Fruit fly (Drosophila melanogaster) whole organism, embryonic: Measurements from ENCODE around the gene CheA7a.

Experiments used
- ATbp ChIP-seq: fragments of 200-800 bp; sonication (Bioruptor generic); optimal IDR thresholded peaks from 2 replicates; lab custom pipeline; 2017; ENCODE audit warnings: missing biosample characterization, mild to moderate bottlenecking, missing genetic modification characterization, missing genetic modification reagents
- Asciz ChIP-seq: fragments of 200-800 bp; sonication (Bioruptor generic); optimal IDR thresholded peaks from 2 replicates; lab custom pipeline; 2017; ENCODE audit warnings: missing biosample characterization, mild to moderate bottlenecking, missing genetic modification characterization, missing genetic modification reagents
- Atf6 ChIP-seq: fragments of 200-800 bp; sonication (Bioruptor generic); IDR thresholded peaks from 2 replicates; pipeline ENCODE4 v1.3.6; 2022; ENCODE audit warnings: missing biosample characterization, missing genetic modification characterization
- Bteb2 ChIP-seq: fragments of 200-800 bp; sonication (Bioruptor generic); optimal IDR thresholded peaks from 2 replicates; lab custom pipeline; 2016; ENCODE audit warnings: missing biosample characterization, missing genetic modification characterization
- CG10209 ChIP-seq: fragments of 200-800 bp; sonication (Bioruptor generic); optimal IDR thresholded peaks from 3 replicates; lab custom pipeline; 2017; ENCODE audit warnings: missing biosample characterization, mild to moderate bottlenecking, missing genetic modification characterization, missing genetic modification reagents
- CG12155 ChIP-seq: fragments of 200-800 bp; sonication (Bioruptor generic); optimal IDR thresholded peaks from 3 replicates; lab custom pipeline; 2016; ENCODE audit warnings: missing biosample characterization, missing genetic modification characterization
- CG12744 ChIP-seq: fragments of 200-800 bp; sonication (Bioruptor generic); optimal IDR thresholded peaks from 2 replicates; lab custom pipeline; 2016; ENCODE audit warnings: missing biosample characterization, missing genetic modification characterization
- CG14667 ChIP-seq: fragments of 200-800 bp; sonication (Bioruptor generic); IDR thresholded peaks from 2 replicates; pipeline ENCODE4 v1.3.6; 2022; ENCODE audit warnings: missing biosample characterization, missing genetic modification characterization
- CG18262 ChIP-seq: fragments of 200-800 bp; optimal IDR thresholded peaks from 3 replicates; lab custom pipeline; 2019; ENCODE audit warnings: missing biosample characterization, mild to moderate bottlenecking, missing genetic modification characterization, moderate library complexity
- CG18476 ChIP-seq: fragments of 200-800 bp; sonication (Bioruptor generic); optimal IDR thresholded peaks from 2 replicates; lab custom pipeline; 2016; ENCODE audit warnings: missing biosample characterization, mild to moderate bottlenecking, missing genetic modification characterization
- CG2202 ChIP-seq: fragments of 200-800 bp; sonication (Bioruptor generic); optimal IDR thresholded peaks from 2 replicates; lab custom pipeline; 2018; ENCODE audit warnings: missing biosample characterization, mild to moderate bottlenecking, missing genetic modification characterization
- CG2678 ChIP-seq: fragments of 200-800 bp; sonication (Bioruptor generic); optimal IDR thresholded peaks from 3 replicates; lab custom pipeline; 2019; ENCODE audit warnings: missing biosample characterization, mild to moderate bottlenecking, missing genetic modification characterization, moderate library complexity
- CG2889 ChIP-seq: fragments of 200-800 bp; sonication (Bioruptor generic); IDR thresholded peaks from 3 replicates; pipeline ENCODE4 v1.3.6; 2022; ENCODE audit warnings: missing biosample characterization, missing genetic modification characterization
- CG32532 ChIP-seq: fragments of 200-800 bp; sonication (Bioruptor generic); IDR thresholded peaks from 2 replicates; pipeline ENCODE4 v1.3.6; 2022; ENCODE audit warnings: missing biosample characterization, missing genetic modification characterization
- CG4617 ChIP-seq: fragments of 200-800 bp; sonication (Bioruptor generic); optimal IDR thresholded peaks from 3 replicates; lab custom pipeline; 2016; ENCODE audit warnings: missing biosample characterization, missing genetic modification characterization, borderline replicate concordance
- CG4820 ChIP-seq: fragments of 200-800 bp; sonication (Bioruptor generic); optimal IDR thresholded peaks from 3 replicates; lab custom pipeline; 2016; ENCODE audit warnings: missing biosample characterization, missing genetic modification characterization
- CG8388 ChIP-seq: fragments of 200-800 bp; sonication (Bioruptor generic); optimal IDR thresholded peaks from 2 replicates; lab custom pipeline; 2019; ENCODE audit warnings: missing biosample characterization, mild to moderate bottlenecking, missing genetic modification characterization, moderate library complexity
- CHES-1-like ChIP-seq: fragments of 200-800 bp; sonication (Bioruptor generic); optimal IDR thresholded peaks from 2 replicates; lab custom pipeline; 2016; ENCODE audit warnings: missing biosample characterization, missing genetic modification characterization
- Dbx ChIP-seq: fragments of 200-800 bp; sonication (Bioruptor generic); IDR thresholded peaks from 3 replicates; pipeline ENCODE4 v1.3.6; 2022; ENCODE audit warnings: missing biosample characterization, missing genetic modification characterization
- Doc3 ChIP-seq: fragments of 200-800 bp; sonication (Bioruptor generic); IDR thresholded peaks from 3 replicates; pipeline ENCODE4 v1.3.6; 2022; ENCODE audit warnings: missing biosample characterization, missing genetic modification characterization; ENCODE audit not compliant: partially characterized antibody
- E2f1 ChIP-seq: fragments of 200-800 bp; sonication (Bioruptor generic); IDR thresholded peaks from 2 replicates; pipeline ENCODE4 v1.3.6; 2022; ENCODE audit warnings: missing biosample characterization, missing genetic modification characterization
- Fer3 ChIP-seq: fragments of 200-800 bp; sonication (Bioruptor generic); optimal IDR thresholded peaks from 2 replicates; lab custom pipeline; 2018; ENCODE audit warnings: missing biosample characterization, mild to moderate bottlenecking, missing genetic modification characterization, moderate library complexity
- Hmr ChIP-seq: fragments of 200-800 bp; sonication (Bioruptor generic); optimal IDR thresholded peaks from 3 replicates; lab custom pipeline; 2017; ENCODE audit warnings: mild to moderate bottlenecking, missing biosample characterization, missing genetic modification reagents, missing genetic modification characterization
- MESR4 ChIP-seq: fragments of 200-800 bp; sonication (Bioruptor generic); optimal IDR thresholded peaks from 2 replicates; lab custom pipeline; 2018; ENCODE audit warnings: missing biosample characterization, mild to moderate bottlenecking, missing genetic modification characterization, moderate library complexity
- Med ChIP-seq: fragments of 200-800 bp; sonication (Bioruptor generic); peaks from one replicate; lab custom pipeline; 2016; ENCODE audit warnings: missing biosample characterization, missing genetic modification characterization, mild to moderate bottlenecking, inconsistent platforms, moderate library complexity
- Neu2 ChIP-seq: fragments of 200-800 bp; sonication (Bioruptor generic); optimal IDR thresholded peaks from 3 replicates; lab custom pipeline; 2016; ENCODE audit warnings: missing biosample characterization, missing genetic modification characterization, borderline replicate concordance
- Nf-YA ChIP-seq: fragments of 200-800 bp; sonication (Bioruptor generic); IDR thresholded peaks from 2 replicates; pipeline ENCODE4 v1.3.6; 2022; ENCODE audit warnings: missing biosample characterization, missing genetic modification characterization
- ap ChIP-seq: fragments of 200-800 bp; sonication (Bioruptor generic); IDR thresholded peaks from 2 replicates; pipeline ENCODE4 v1.3.6; 2022; ENCODE audit warnings: missing biosample characterization, missing genetic modification characterization
- bab2 ChIP-seq: fragments of 200-800 bp; sonication (Bioruptor generic); optimal IDR thresholded peaks from 2 replicates; lab custom pipeline; 2016; ENCODE audit warnings: missing biosample characterization, missing genetic modification characterization
- cato ChIP-seq: fragments of 200-800 bp; sonication (Bioruptor generic); optimal IDR thresholded peaks from 2 replicates; lab custom pipeline; 2016; ENCODE audit warnings: missing biosample characterization, missing genetic modification characterization, borderline replicate concordance
- caup ChIP-seq: fragments of 200-800 bp; sonication (Bioruptor generic); optimal IDR thresholded peaks from 3 replicates; lab custom pipeline; 2017; ENCODE audit warnings: missing biosample characterization, mild to moderate bottlenecking, missing genetic modification characterization, moderate library complexity; ENCODE audit not compliant: severe bottlenecking
- cg ChIP-seq: fragments of 200-800 bp; sonication (Bioruptor generic); optimal IDR thresholded peaks from 3 replicates; lab custom pipeline; 2019; ENCODE audit warnings: missing biosample characterization, mild to moderate bottlenecking, missing genetic modification characterization, moderate library complexity
- chinmo ChIP-seq: fragments of 200-800 bp; sonication (Bioruptor generic); IDR thresholded peaks from 4 replicates; pipeline ENCODE4 v1.3.6; 2022; ENCODE audit warnings: missing biosample characterization, missing genetic modification characterization; ENCODE audit not compliant: partially characterized antibody
- ci ChIP-seq: fragments of 200-800 bp; sonication (Bioruptor generic); IDR thresholded peaks from 3 replicates; pipeline ENCODE4 v1.3.6; 2022; ENCODE audit warnings: missing biosample characterization, missing genetic modification characterization
- dati ChIP-seq: fragments of 200-800 bp; sonication (Bioruptor generic); IDR thresholded peaks from 2 replicates; pipeline ENCODE4 v1.3.6; 2022; ENCODE audit warnings: missing biosample characterization, missing genetic modification characterization
- disco-r ChIP-seq: fragments of 200-800 bp; sonication (Bioruptor generic); optimal IDR thresholded peaks from 2 replicates; lab custom pipeline; 2016; ENCODE audit warnings: missing biosample characterization, missing genetic modification characterization
- en ChIP-seq: fragments of 200-800 bp; sonication (Bioruptor generic); optimal IDR thresholded peaks from 2 replicates; lab custom pipeline; 2016; ENCODE audit warnings: missing biosample characterization, missing genetic modification characterization
- fd102C ChIP-seq: fragments of 200-800 bp; sonication (Bioruptor generic); optimal IDR thresholded peaks from 2 replicates; lab custom pipeline; 2018; ENCODE audit warnings: missing biosample characterization, mild to moderate bottlenecking, missing genetic modification characterization, moderate library complexity
- kah ChIP-seq: fragments of 200-800 bp; sonication (Bioruptor generic); optimal IDR thresholded peaks from 2 replicates; lab custom pipeline; 2018; ENCODE audit warnings: missing biosample characterization, mild to moderate bottlenecking, missing genetic modification characterization
- klu ChIP-seq: fragments of 200-800 bp; sonication (Bioruptor generic); IDR thresholded peaks from 2 replicates; pipeline ENCODE4 v1.3.6; 2022; ENCODE audit warnings: missing biosample characterization, missing genetic modification characterization
- nom ChIP-seq: fragments of 200-800 bp; sonication (Bioruptor generic); optimal IDR thresholded peaks from 2 replicates; lab custom pipeline; 2017; ENCODE audit warnings: missing biosample characterization, missing genetic modification characterization, mild to moderate bottlenecking, moderate library complexity, missing genetic modification reagents
- pb ChIP-seq: fragments of 200-800 bp; sonication (Bioruptor generic); optimal IDR thresholded peaks from 3 replicates; lab custom pipeline; 2016; ENCODE audit warnings: missing biosample characterization, missing genetic modification characterization
- prd ChIP-seq, 3 experiments: fragments of >200 bp in 2 of 3; fragments of 200-800 bp in 1 of 3; sonication (Bioruptor generic) in 1 of 3; optimal IDR thresholded peaks in 2 of 3; IDR thresholded peaks in 1 of 3; 2 replicates in 2 of 3; 3 replicates in 1 of 3; pipeline versions ENCODE4 v1.3.6 to Lab custom; 2017 to 2022; ENCODE audit warnings: missing biosample characterization in 1 of 3, missing genetic modification characterization in 1 of 3
- pzg ChIP-seq: fragments of 200-800 bp; sonication (Bioruptor generic); optimal IDR thresholded peaks from 3 replicates; lab custom pipeline; 2018; ENCODE audit warnings: missing biosample characterization, mild to moderate bottlenecking, missing genetic modification characterization, moderate library complexity
- rib ChIP-seq: fragments of 200-800 bp; sonication (Bioruptor generic); IDR thresholded peaks from 2 replicates; pipeline ENCODE4 v1.3.6; 2022; ENCODE audit warnings: missing biosample characterization, missing genetic modification characterization
- scrt ChIP-seq: fragments of 200-800 bp; sonication (Bioruptor generic); optimal IDR thresholded peaks from 2 replicates; lab custom pipeline; 2018; ENCODE audit warnings: missing biosample characterization, mild to moderate bottlenecking, missing genetic modification characterization, moderate library complexity
- sens-2 ChIP-seq: fragments of 200-800 bp; sonication (Bioruptor generic); IDR thresholded peaks from 2 replicates; pipeline ENCODE4 v1.3.6; 2022; ENCODE audit warnings: missing biosample characterization, missing genetic modification characterization
- sob ChIP-seq: fragments of 200-800 bp; sonication (Bioruptor generic); IDR thresholded peaks from 2 replicates; pipeline ENCODE4 v1.3.6; 2022; ENCODE audit warnings: missing biosample characterization, missing genetic modification characterization
- unpg ChIP-seq: fragments of 200-800 bp; sonication (Bioruptor generic); optimal IDR thresholded peaks from 3 replicates; lab custom pipeline; 2018; ENCODE audit warnings: missing biosample characterization, mild to moderate bottlenecking, missing genetic modification characterization, moderate library complexity
- wek ChIP-seq: fragments of 200-800 bp; sonication (Bioruptor generic); optimal IDR thresholded peaks from 3 replicates; lab custom pipeline; 2018; ENCODE audit warnings: missing biosample characterization, mild to moderate bottlenecking, missing genetic modification characterization, moderate library complexity

Gene CheA7a

DNA sequence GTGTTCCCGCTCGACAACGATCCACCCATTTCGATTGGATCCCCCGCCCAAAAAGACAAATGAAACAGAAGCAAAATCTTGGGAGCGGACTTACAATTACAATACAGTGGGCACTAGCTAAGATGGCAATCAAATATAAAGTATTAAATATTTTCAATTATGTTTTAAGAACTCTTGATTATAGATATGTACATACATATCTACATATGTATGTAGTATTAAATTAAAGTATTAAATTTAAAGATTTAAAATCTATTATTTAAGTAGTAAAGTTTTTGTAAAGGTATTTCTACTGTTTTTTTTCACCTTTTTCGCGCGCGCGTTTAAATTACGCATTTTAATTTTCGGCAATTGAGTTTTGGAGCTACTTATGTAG is 43.2 kb upstream of the CheA7a start (continued):
- peak; percentile 84 for TF ChIP-seq Atf6 (GFP tag; lab: Robert Waterston, UW)
- TF ChIP-seq Nf-YA = no peak
- peak; percentile 73 for TF ChIP-seq sob (GFP tag; lab: Robert Waterston, UW)
- TF ChIP-seq CG2202 = peak; percentile 66
- TF ChIP-seq scrt (GFP tag; lab: Kevin White, UChicago) = peak; percentile 49
- TF ChIP-seq cg = no peak
- TF ChIP-seq klu (GFP tag; lab: Robert Waterston, UW) = peak; percentile 56; the same call in 1 of the 2 replicates
- no peak for TF ChIP-seq prd (optimal IDR thresholded peaks at IDR 0.05; lab: Kevin White, UChicago)
- TF ChIP-seq prd (GFP tag; IDR thresholded peaks at IDR 0.05; lab: Robert Waterston, UW) = peak; percentile 64
- TF ChIP-seq CG10209 (GFP tag; lab: Kevin White, UChicago) = peak; percentile 76
- TF ChIP-seq nom (GFP tag; lab: Kevin White, UChicago) = peak; percentile 35
- peak; percentile 82 for TF ChIP-seq CG8388 (GFP tag; lab: Kevin White, UChicago)
- TF ChIP-seq CG12744 (GFP tag; lab: Kevin White, UChicago) = no peak
- TF ChIP-seq dati (GFP tag; lab: Robert Waterston, UW) = no peak
- TF ChIP-seq rib (GFP tag; lab: Robert Waterston, UW) = 0 out of 2 replicates have a peak, but pooled peaks have one; percentile 59
- no peak for TF ChIP-seq sens-2 (GFP tag; lab: Robert Waterston, UW)
- TF ChIP-seq CG4617 (GFP tag; lab: Kevin White, UChicago) = peak; percentile 2
- no peak for TF ChIP-seq fd102C (GFP tag; lab: Kevin White, UChicago)
- TF ChIP-seq MESR4 (GFP tag; lab: Kevin White, UChicago) = no peak
- no peak for TF ChIP-seq bab2
- no peak for TF ChIP-seq Bteb2 (GFP tag; lab: Kevin White, UChicago)
- TF ChIP-seq Med (GFP tag; lab: Kevin White, UChicago) = no peak
- no peak for TF ChIP-seq pb (GFP tag; lab: Kevin White, UChicago)
- peak; percentile 56 for TF ChIP-seq ATbp
- TF ChIP-seq ci (GFP tag; lab: Robert Waterston, UW) = no peak
- no peak for TF ChIP-seq chinmo (GFP tag; lab: Robert Waterston, UW)
- TF ChIP-seq Dbx (GFP tag; lab: Robert Waterston, UW) = peak; percentile 68; the same call in 2 of the 3 replicates
- TF ChIP-seq en (GFP tag; lab: Kevin White, UChicago) = no peak
- peak; percentile 87 for TF ChIP-seq CG32532 (GFP tag; lab: Robert Waterston, UW)
- TF ChIP-seq ap (GFP tag; lab: Robert Waterston, UW) = peak; percentile 46
- peak; percentile 19 for TF ChIP-seq kah (GFP tag; lab: Kevin White, UChicago)
- no peak for TF ChIP-seq pzg (GFP tag; lab: Kevin White, UChicago)
- TF ChIP-seq unpg (GFP tag; lab: Kevin White, UChicago) = peak; percentile 83
- TF ChIP-seq CG2889 (GFP tag; lab: Robert Waterston, UW) = 0 out of 3 replicates have a peak, but pooled peaks have one; percentile 66
- peak; percentile 54 for TF ChIP-seq caup (GFP tag; lab: Kevin White, UChicago)
- TF ChIP-seq CG12155 (GFP tag; lab: Kevin White, UChicago) = peak; percentile 21
- TF ChIP-seq CG14667 (GFP tag; lab: Robert Waterston, UW) = peak; percentile 52
- peak; percentile 73 for TF ChIP-seq Hmr
- no peak for TF ChIP-seq CHES-1-like (GFP tag; lab: Kevin White, UChicago)
- TF ChIP-seq cato (GFP tag; lab: Kevin White, UChicago) = peak; percentile 48
- TF ChIP-seq Fer3 = peak; percentile 77
- peak; percentile 30 for TF ChIP-seq CG4820 (GFP tag; lab: Kevin White, UChicago)
- peak; percentile 90 for TF ChIP-seq CG2678 (tag; lab: Kevin White, UChicago)
- TF ChIP-seq CG18262 (tag; lab: Kevin White, UChicago) = peak; percentile 92
- TF ChIP-seq wek (GFP tag; lab: Kevin White, UChicago) = no peak
- peak; percentile 77 for TF ChIP-seq E2f1 (GFP tag; lab: Robert Waterston, UW)
- no peak for TF ChIP-seq CG18476 (GFP tag; lab: Kevin White, UChicago)
- TF ChIP-seq disco-r (GFP tag; lab: Kevin White, UChicago) = no peak
- TF ChIP-seq Neu2 = no peak
- TF ChIP-seq Doc3 (GFP tag; lab: Robert Waterston, UW) = no peak
- TF ChIP-seq Asciz (GFP tag; lab: Kevin White, UChicago) = peak; percentile 73
